Worm (Caenorhabditis elegans) whole organism, L1 larva: ENCODE results near the gene sup-35.

Source experiments
- C04F5.9 ChIP-seq: sonication (generic microtip); optimal IDR thresholded peaks from 2 replicates; lab custom pipeline; 2016; ENCODE audit warnings: missing genetic modification characterization, missing compliant biosample characterization
- C34B4.2 ChIP-seq: sonication (generic microtip); optimal IDR thresholded peaks from 2 replicates; lab custom pipeline; 2017; ENCODE audit warnings: mild to moderate bottlenecking, missing genetic modification characterization, missing compliant biosample characterization
- F16B12.6 ChIP-seq: fragments of 150-350 bp; optimal IDR thresholded peaks from 2 replicates; lab custom pipeline; 2014; ENCODE audit warnings: missing biosample characterization, missing genetic modification characterization
- alr-1 ChIP-seq: fragments of 200-800 bp; sonication (Bioruptor generic); optimal IDR thresholded peaks from 2 replicates; lab custom pipeline; 2018; ENCODE audit warnings: borderline replicate concordance, mild to moderate bottlenecking, missing genetic modification characterization, missing compliant biosample characterization
- blmp-1 ChIP-seq: fragments of 150-350 bp; optimal IDR thresholded peaks from 2 replicates; lab custom pipeline; 2014; ENCODE audit warnings: missing biosample characterization, missing genetic modification characterization
- ceh-63 ChIP-seq: fragments of 200-800 bp; sonication (Bioruptor generic); optimal IDR thresholded peaks from 2 replicates; lab custom pipeline; 2018; ENCODE audit warnings: mild to moderate bottlenecking, missing genetic modification characterization, missing compliant biosample characterization
- ceh-8 ChIP-seq: fragments of 200-800 bp; sonication (Bioruptor generic); optimal IDR thresholded peaks from 2 replicates; lab custom pipeline; 2018; ENCODE audit warnings: mild to moderate bottlenecking, missing genetic modification characterization, moderate library complexity, missing compliant biosample characterization
- ceh-82 ChIP-seq, 3 experiments: fragments of 150-350 bp in 1 of 3; sonication (generic microtip) in 2 of 3; optimal IDR thresholded peaks; 2 replicates each; lab custom pipeline; 2014 to 2017; ENCODE audit warnings: missing biosample characterization in 3 of 3, missing genetic modification characterization in 3 of 3
- ceh-88 ChIP-seq: fragments of 200-800 bp; sonication (Bioruptor generic); IDR thresholded peaks from 2 replicates; pipeline ENCODE4 v1.3.6; 2022; ENCODE audit warnings: missing genetic modification characterization, missing compliant biosample characterization
- ces-1 ChIP-seq: fragments of 150-350 bp; optimal IDR thresholded peaks from 2 replicates; lab custom pipeline; 2014; ENCODE audit warnings: missing biosample characterization, missing genetic modification reagents, missing genetic modification characterization
- dpl-1 ChIP-seq, 3 experiments: fragments of 150-350 bp in 2 of 3; sonication (generic microtip) in 1 of 3; optimal IDR thresholded peaks; 2 replicates each; lab custom pipeline; 2014 to 2017; ENCODE audit warnings: missing biosample characterization in 3 of 3, missing genetic modification characterization in 3 of 3, missing genetic modification reagents in 3 of 3
- dsc-1 ChIP-seq: sonication (generic microtip); optimal IDR thresholded peaks from 2 replicates; lab custom pipeline; 2016; ENCODE audit warnings: mild to moderate bottlenecking, missing genetic modification characterization, missing compliant biosample characterization
- efl-1 ChIP-seq, 4 experiments: fragments of 150-350 bp; optimal IDR thresholded peaks in 3 of 4; peaks in 1 of 4; 1 replicate in 1 of 4; 2 replicates in 3 of 4; lab custom pipeline; 2014; ENCODE audit warnings: missing biosample characterization in 2 of 4, missing genetic modification characterization in 2 of 4, missing genetic modification reagents in 2 of 4
- efl-3 ChIP-seq: fragments of 200-800 bp; sonication (Bioruptor generic); optimal IDR thresholded peaks from 2 replicates; lab custom pipeline; 2018; ENCODE audit warnings: mild to moderate bottlenecking, missing genetic modification characterization, missing compliant biosample characterization
- egl-27 ChIP-seq, 2 experiments: fragments of 150-350 bp in 1 of 2; sonication (generic microtip); optimal IDR thresholded peaks; 3 replicates each; lab custom pipeline; 2017 to 2018; ENCODE audit warnings: missing biosample characterization in 2 of 2, missing genetic modification characterization in 2 of 2, missing genetic modification reagents in 2 of 2
- elt-2 ChIP-seq: sonication (generic microtip); optimal IDR thresholded peaks from 2 replicates; lab custom pipeline; 2016; ENCODE audit warnings: missing genetic modification characterization, mild to moderate bottlenecking, inconsistent platforms, missing compliant biosample characterization, missing genetic modification reagents
- elt-3 ChIP-seq, 6 experiments: fragments of 150-350 bp in 1 of 6; sonication (generic microtip); optimal IDR thresholded peaks; 2 replicates each; lab custom pipeline; 2017 to 2018; ENCODE audit warnings: missing biosample characterization in 6 of 6, missing genetic modification characterization in 6 of 6, inconsistent platforms in 1 of 6
- fkh-10 ChIP-seq: sonication (generic microtip); optimal IDR thresholded peaks from 2 replicates; lab custom pipeline; 2017; ENCODE audit warnings: missing biosample characterization, missing genetic modification reagents, missing genetic modification characterization
- fkh-4 ChIP-seq: sonication (generic microtip); optimal IDR thresholded peaks from 2 replicates; lab custom pipeline; 2016; ENCODE audit warnings: missing compliant biosample characterization, missing genetic modification characterization, borderline replicate concordance
- fos-1 ChIP-seq: fragments of 150-350 bp; optimal IDR thresholded peaks from 2 replicates; lab custom pipeline; 2014; ENCODE audit warnings: missing biosample characterization, missing genetic modification characterization
- hlh-17 ChIP-seq: fragments of 200-800 bp; sonication (Bioruptor generic); optimal IDR thresholded peaks from 2 replicates; lab custom pipeline; 2018; ENCODE audit warnings: missing genetic modification characterization, mild to moderate bottlenecking, missing compliant biosample characterization, moderate library complexity, borderline replicate concordance
- hlh-4 ChIP-seq: sonication (generic microtip); optimal IDR thresholded peaks from 2 replicates; lab custom pipeline; 2016; ENCODE audit warnings: mild to moderate bottlenecking, missing genetic modification characterization, missing compliant biosample characterization
- hpl-2 ChIP-seq: fragments of 150-350 bp; optimal IDR thresholded peaks from 2 replicates; lab custom pipeline; 2014; ENCODE audit warnings: missing biosample characterization, missing genetic modification reagents, missing genetic modification characterization
- isw-1 ChIP-seq: fragments of 200-800 bp; sonication (Bioruptor generic); IDR thresholded peaks from 2 replicates; pipeline ENCODE4 v1.3.6; 2022; ENCODE audit warnings: missing genetic modification characterization, missing compliant biosample characterization
- lin-13 ChIP-seq: fragments of 150-350 bp; optimal IDR thresholded peaks from 2 replicates; lab custom pipeline; 2014; ENCODE audit warnings: missing biosample characterization, missing genetic modification reagents, missing genetic modification characterization
- lin-14 ChIP-seq: fragments of 200-800 bp; sonication (Bioruptor generic); optimal IDR thresholded peaks from 2 replicates; lab custom pipeline; 2018; ENCODE audit warnings: mild to moderate bottlenecking, missing genetic modification characterization, moderate library complexity, missing compliant biosample characterization
- lin-39 ChIP-seq: fragments of 150-350 bp; optimal IDR thresholded peaks from 2 replicates; lab custom pipeline; 2014; ENCODE audit warnings: missing biosample characterization, missing genetic modification reagents, missing genetic modification characterization
- lir-3 ChIP-seq: sonication (generic microtip); optimal IDR thresholded peaks from 2 replicates; lab custom pipeline; 2016; ENCODE audit warnings: mild to moderate bottlenecking, missing genetic modification characterization, moderate library complexity, missing compliant biosample characterization; ENCODE audit not compliant: poor library complexity
- lsy-2 ChIP-seq, 2 experiments: fragments of 150-350 bp; optimal IDR thresholded peaks; 2 replicates each; lab custom pipeline; 2014; ENCODE audit warnings: missing biosample characterization in 2 of 2, missing genetic modification characterization in 2 of 2
- mab-9 ChIP-seq: fragments of 200-800 bp; sonication (Bioruptor generic); IDR thresholded peaks from 2 replicates; pipeline ENCODE4 v1.3.6; 2022; ENCODE audit warnings: missing genetic modification reagents, missing genetic modification characterization, missing compliant biosample characterization
- mef-2 ChIP-seq: fragments of 150-350 bp; optimal IDR thresholded peaks from 2 replicates; lab custom pipeline; 2014; ENCODE audit warnings: missing biosample characterization, missing genetic modification characterization
- mep-1 ChIP-seq: fragments of 150-350 bp; optimal IDR thresholded peaks from 2 replicates; lab custom pipeline; 2014; ENCODE audit warnings: missing biosample characterization, missing genetic modification characterization
- nhr-12 ChIP-seq: sonication (generic microtip); optimal IDR thresholded peaks from 2 replicates; lab custom pipeline; 2017; ENCODE audit warnings: missing biosample characterization, missing genetic modification characterization
- nhr-19 ChIP-seq: fragments of 200-800 bp; sonication (Bioruptor generic); conservative IDR thresholded peaks from 2 replicates; pipeline ENCODE4 v1.3.6; 2022; ENCODE audit warnings: missing genetic modification characterization, missing compliant biosample characterization
- nhr-20 ChIP-seq: sonication (generic microtip); optimal IDR thresholded peaks from 2 replicates; lab custom pipeline; 2016; ENCODE audit warnings: mild to moderate bottlenecking, missing genetic modification characterization, missing compliant biosample characterization
- nhr-237 ChIP-seq: fragments of 150-350 bp; optimal IDR thresholded peaks from 2 replicates; lab custom pipeline; 2014; ENCODE audit warnings: missing biosample characterization, missing genetic modification characterization
- nhr-71 ChIP-seq: sonication (generic microtip); optimal IDR thresholded peaks from 2 replicates; lab custom pipeline; 2016; ENCODE audit warnings: mild to moderate bottlenecking, missing genetic modification characterization, moderate library complexity, missing compliant biosample characterization
- snpc-4 ChIP-seq: fragments of 150-350 bp; optimal IDR thresholded peaks from 2 replicates; lab custom pipeline; 2014; ENCODE audit warnings: missing biosample characterization, missing genetic modification characterization
- snu-23 ChIP-seq: sonication (generic microtip); optimal IDR thresholded peaks from 2 replicates; lab custom pipeline; 2016; ENCODE audit warnings: missing genetic modification characterization, missing compliant biosample characterization
- sox-4 ChIP-seq: sonication (generic microtip); optimal IDR thresholded peaks from 2 replicates; lab custom pipeline; 2016; ENCODE audit warnings: missing genetic modification characterization, missing compliant biosample characterization
- sup-37 ChIP-seq: fragments of 200-800 bp; sonication (Bioruptor generic); optimal IDR thresholded peaks from 2 replicates; lab custom pipeline; 2018; ENCODE audit warnings: mild to moderate bottlenecking, missing genetic modification characterization, missing compliant biosample characterization
- vab-15 ChIP-seq: sonication (generic microtip); optimal IDR thresholded peaks from 2 replicates; lab custom pipeline; 2017; ENCODE audit warnings: missing genotype, mild to moderate bottlenecking, missing genetic modification characterization, missing compliant biosample characterization
- xbp-1 ChIP-seq: sonication (generic microtip); optimal IDR thresholded peaks from 2 replicates; lab custom pipeline; 2016; ENCODE audit warnings: missing genetic modification characterization, missing compliant biosample characterization
- zip-4 ChIP-seq: fragments of 200-800 bp; sonication (Bioruptor generic); optimal IDR thresholded peaks from 2 replicates; lab custom pipeline; 2018; ENCODE audit warnings: mild to moderate bottlenecking, missing genetic modification characterization, moderate library complexity, missing compliant biosample characterization
- ztf-11 ChIP-seq, 2 experiments: sonication (generic microtip); optimal IDR thresholded peaks; 2 replicates each; lab custom pipeline; 2016 to 2017; ENCODE audit warnings: missing genetic modification characterization in 2 of 2, missing biosample characterization in 1 of 2, missing compliant biosample characterization in 1 of 2

The sup-35 gene

DNA sequence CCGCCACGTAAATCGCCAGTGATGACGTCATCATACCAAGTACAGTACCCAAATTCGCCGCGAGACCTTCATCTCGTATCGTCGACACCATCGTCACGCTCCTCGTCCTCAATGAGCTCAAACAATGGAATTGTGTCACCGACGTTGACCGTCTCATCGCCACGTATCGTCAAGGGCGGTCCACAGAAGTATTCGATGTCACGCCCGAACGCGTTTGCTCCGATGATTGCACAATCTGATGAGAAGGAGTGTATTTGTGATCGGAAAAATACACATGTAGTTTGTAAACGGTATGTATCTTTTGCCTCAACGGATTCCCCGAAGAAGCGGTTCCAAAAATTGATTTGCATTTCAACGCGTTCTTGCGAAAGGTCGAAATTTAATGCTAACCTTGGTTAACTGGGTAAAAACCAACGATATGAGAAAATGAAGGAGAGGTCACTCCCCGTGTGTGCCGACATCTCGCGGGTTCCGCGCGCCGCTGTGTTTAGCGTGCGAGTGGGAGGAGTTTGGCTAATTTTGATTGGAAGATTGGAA lies 28.8 kb downstream of the sup-35 start (continued):
- TF ChIP-seq lin-13 (GFP tag; lab: Kevin White, UChicago) = peak; percentile 51
- peak; percentile 8 to 36 for TF ChIP-seq lsy-2 (tag; optimal IDR thresholded peaks at IDR 0.05; lab: Kevin White, UChicago)
- peak; percentile 50 for TF ChIP-seq lin-39 (tag; lab: Kevin White, UChicago)
- no peak; the same call in 1 of the 2 replicates for TF ChIP-seq mab-9
- peak; percentile 43 for TF ChIP-seq nhr-20 (tag; lab: Kevin White, UChicago)
- TF ChIP-seq dpl-1 (GFP tag; optimal IDR thresholded peaks at IDR 0.05; lab: Kevin White, UChicago) = peak in 2 of 3 experiments; percentile 3 to 23
- TF ChIP-seq mef-2 (tag; lab: Kevin White, UChicago) = no peak
- peak; percentile 22 for TF ChIP-seq mep-1 (tag; lab: Kevin White, UChicago)
- peak; percentile 35 for TF ChIP-seq elt-2
- TF ChIP-seq snu-23 (GFP tag; lab: Kevin White, UChicago) = peak; percentile 54
- TF ChIP-seq efl-3 (GFP tag; lab: Kevin White, UChicago) = peak; percentile 43
- TF ChIP-seq nhr-71 = peak; percentile 69
- no peak for TF ChIP-seq egl-27 (tag; optimal IDR thresholded peaks at IDR 0.05; lab: Kevin White, UChicago)
- peak; percentile 12 for TF ChIP-seq xbp-1

DNA sequence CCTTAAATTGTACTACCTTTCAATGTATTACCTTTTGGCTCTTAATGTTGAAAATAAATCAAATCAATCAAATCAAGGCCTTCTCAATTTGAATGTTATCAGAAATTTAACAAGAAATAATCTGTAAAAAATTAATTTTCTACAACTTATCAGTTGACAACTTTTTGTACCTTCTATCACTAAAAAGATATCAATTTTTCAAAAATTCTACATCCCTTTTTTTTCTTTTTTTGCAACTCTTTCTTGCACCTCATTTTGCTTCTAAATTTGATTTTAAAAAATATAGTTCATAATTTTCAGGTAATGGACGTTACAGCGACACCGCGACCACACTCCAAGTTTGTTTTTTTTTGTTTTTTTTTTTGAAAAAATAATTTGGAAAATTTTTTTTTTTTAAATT lies 30.8 kb downstream of the sup-35 start, which contains the start of gene W09D6.5:
Gene W09D6.5, plus strand, starts transcription at position 301 of the 400 bp plus-strand sequence.
- TF ChIP-seq blmp-1 (no peak), elt-2 (no peak), fkh-4 (tag; lab: Kevin White, UChicago) (no peak), hlh-17 (GFP tag; lab: Kevin White, UChicago) (no peak), nhr-12 (tag; lab: Kevin White, UChicago) (no peak), nhr-71 (no peak), elt-3 (tag; optimal IDR thresholded peaks at IDR 0.05; lab: Kevin White, UChicago) (no peak), mab-9 (no peak), dsc-1 (tag; lab: Kevin White, UChicago) (no peak), ceh-88 (GFP tag; lab: Robert Waterston, UW) (no peak), zip-4 (GFP tag; lab: Kevin White, UChicago) (no peak), fkh-10 (GFP tag; lab: Kevin White, UChicago) (no peak), ztf-11 (tag; optimal IDR thresholded peaks at IDR 0.05; lab: Kevin White, UChicago) (no peak), efl-3 (GFP tag; lab: Kevin White, UChicago) (no peak), mef-2 (tag; lab: Kevin White, UChicago) (no peak), nhr-19 (GFP tag; lab: Robert Waterston, UW) (no peak)

DNA sequence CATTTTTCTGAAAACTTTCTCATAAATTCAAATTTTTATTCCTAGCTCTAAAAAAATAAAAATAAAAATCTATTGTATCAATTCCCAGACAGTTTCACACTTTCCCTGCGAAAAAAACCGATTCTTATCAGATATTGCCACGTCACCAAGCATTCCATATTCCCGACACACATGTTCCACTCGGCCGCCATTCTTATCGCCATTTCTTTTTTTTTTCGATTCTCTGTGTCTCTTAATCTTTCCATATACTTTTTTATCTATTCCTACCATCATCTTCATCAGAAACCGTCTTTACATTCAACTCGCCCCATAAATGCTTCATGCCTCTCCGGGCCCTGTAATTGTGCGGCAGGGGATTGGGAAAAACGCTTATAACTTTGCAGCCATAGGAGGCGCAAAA lies 31.6 kb downstream of the sup-35 start:
- TF ChIP-seq sox-4 (tag; lab: Kevin White, UChicago) = no peak
- TF ChIP-seq lin-14 (GFP tag; lab: Kevin White, UChicago) = peak; percentile 55
- no peak for TF ChIP-seq ceh-82 (tag; optimal IDR thresholded peaks at IDR 0.05; lab: Kevin White, UChicago)
- no peak for TF ChIP-seq nhr-12 (tag; lab: Kevin White, UChicago)
- TF ChIP-seq snpc-4 = no peak
- no peak for TF ChIP-seq ztf-11 (tag; optimal IDR thresholded peaks at IDR 0.05; lab: Kevin White, UChicago)
- TF ChIP-seq ceh-63 = no peak
- no peak for TF ChIP-seq elt-3 (tag; optimal IDR thresholded peaks at IDR 0.05; lab: Kevin White, UChicago)
- no peak for TF ChIP-seq C34B4.2 (tag; lab: Kevin White, UChicago)
- no peak for TF ChIP-seq mef-2 (tag; lab: Kevin White, UChicago)
- TF ChIP-seq efl-1 (optimal IDR thresholded peaks at IDR 0.05; lab: Kevin White, UChicago) = no peak
- TF ChIP-seq efl-1 (GFP tag; optimal IDR thresholded peaks at IDR 0.05 in 1 of 2; lab: Kevin White, UChicago) = peak in 1 of 2 experiments; percentile 68
- no peak for TF ChIP-seq hpl-2
- no peak for TF ChIP-seq zip-4 (GFP tag; lab: Kevin White, UChicago)
- TF ChIP-seq lin-39 (tag; lab: Kevin White, UChicago) = no peak
- TF ChIP-seq sup-37 (GFP tag; lab: Kevin White, UChicago) = no peak
- TF ChIP-seq hlh-4 (tag; lab: Kevin White, UChicago) = no peak
- no peak for TF ChIP-seq F16B12.6
- no peak for TF ChIP-seq ceh-88 (GFP tag; lab: Robert Waterston, UW)
- no peak for TF ChIP-seq nhr-237
- no peak for TF ChIP-seq mep-1 (tag; lab: Kevin White, UChicago)
- no peak for TF ChIP-seq efl-3 (GFP tag; lab: Kevin White, UChicago)
- peak; percentile 77 for TF ChIP-seq blmp-1
- TF ChIP-seq ces-1 = no peak
- no peak for TF ChIP-seq lir-3 (tag; lab: Kevin White, UChicago)
- TF ChIP-seq alr-1 = no peak
- TF ChIP-seq vab-15 (tag; lab: Kevin White, UChicago) = no peak
- TF ChIP-seq fos-1 = no peak
- no peak for TF ChIP-seq nhr-71
- TF ChIP-seq isw-1 = no peak
- no peak for TF ChIP-seq C04F5.9 (tag; lab: Kevin White, UChicago)
- TF ChIP-seq ceh-8 (GFP tag; lab: Kevin White, UChicago) = no peak
